Fruit fly (Drosophila melanogaster) whole organism, embryonic: ENCODE measurements around the gene mRpL28.

Experiments used
- Asciz ChIP-seq: fragments of 200-800 bp; sonication (Bioruptor generic); optimal IDR thresholded peaks from 2 replicates; lab custom pipeline; 2017; ENCODE audit warnings: missing biosample characterization, mild to moderate bottlenecking, missing genetic modification characterization, missing genetic modification reagents
- CG1024 ChIP-seq: fragments of 200-800 bp; sonication (Bioruptor generic); IDR thresholded peaks from 2 replicates; pipeline ENCODE4 v1.3.6; 2022; ENCODE audit warnings: missing biosample characterization, missing genetic modification characterization
- CG11560 ChIP-seq: fragments of 200-800 bp; sonication (Bioruptor generic); IDR thresholded peaks from 3 replicates; pipeline ENCODE4 v1.3.6; 2022; ENCODE audit warnings: missing biosample characterization, missing genetic modification characterization
- CG12236 ChIP-seq: fragments of 200-800 bp; sonication (Bioruptor generic); optimal IDR thresholded peaks from 2 replicates; lab custom pipeline; 2016; ENCODE audit warnings: missing biosample characterization, missing genetic modification characterization
- CG12744 ChIP-seq: fragments of 200-800 bp; sonication (Bioruptor generic); optimal IDR thresholded peaks from 2 replicates; lab custom pipeline; 2016; ENCODE audit warnings: missing biosample characterization, missing genetic modification characterization
- CG13123 ChIP-seq: fragments of 200-800 bp; sonication (Bioruptor generic); optimal IDR thresholded peaks from 2 replicates; lab custom pipeline; 2016; ENCODE audit warnings: missing biosample characterization, missing genetic modification characterization
- CG13287 ChIP-seq: fragments of 200-800 bp; sonication (Bioruptor generic); IDR thresholded peaks from 2 replicates; pipeline ENCODE4 v1.3.6; 2022; ENCODE audit warnings: missing biosample characterization, missing genetic modification characterization; ENCODE audit not compliant: partially characterized antibody
- CG13296 ChIP-seq: fragments of 200-800 bp; sonication (Bioruptor generic); optimal IDR thresholded peaks from 3 replicates; lab custom pipeline; 2018; ENCODE audit warnings: missing biosample characterization, mild to moderate bottlenecking, missing genetic modification characterization
- CG15479 ChIP-seq: fragments of 200-800 bp; sonication (Bioruptor generic); optimal IDR thresholded peaks from 3 replicates; lab custom pipeline; 2019; ENCODE audit warnings: missing biosample characterization, mild to moderate bottlenecking, missing genetic modification characterization, moderate library complexity
- CG16863 ChIP-seq: fragments of 200-800 bp; sonication (Bioruptor generic); optimal IDR thresholded peaks from 3 replicates; lab custom pipeline; 2016; ENCODE audit warnings: missing biosample characterization, missing genetic modification characterization
- CG17568 ChIP-seq: fragments of 200-800 bp; sonication (Bioruptor generic); optimal IDR thresholded peaks from 2 replicates; lab custom pipeline; 2018; ENCODE audit warnings: missing biosample characterization, mild to moderate bottlenecking, missing genetic modification characterization, moderate library complexity
- CG18619 ChIP-seq: fragments of 200-800 bp; sonication (Bioruptor generic); optimal IDR thresholded peaks from 3 replicates; lab custom pipeline; 2017; ENCODE audit warnings: missing biosample characterization, mild to moderate bottlenecking, missing genetic modification characterization
- CG30020 ChIP-seq: fragments of 200-800 bp; optimal IDR thresholded peaks from 2 replicates; lab custom pipeline; 2019; ENCODE audit warnings: missing biosample characterization, mild to moderate bottlenecking, missing genetic modification characterization, moderate library complexity
- CG31224 ChIP-seq: fragments of 200-800 bp; sonication (Bioruptor generic); IDR thresholded peaks from 2 replicates; pipeline ENCODE4 v1.3.6; 2022; ENCODE audit warnings: missing biosample characterization, missing genetic modification characterization
- CG4820 ChIP-seq: fragments of 200-800 bp; sonication (Bioruptor generic); optimal IDR thresholded peaks from 3 replicates; lab custom pipeline; 2016; ENCODE audit warnings: missing biosample characterization, missing genetic modification characterization
- CG5180 ChIP-seq: fragments of 200-800 bp; sonication (Bioruptor generic); optimal IDR thresholded peaks from 3 replicates; lab custom pipeline; 2017; ENCODE audit warnings: missing biosample characterization, missing genetic modification characterization, mild to moderate bottlenecking, moderate library complexity, missing genetic modification reagents
- CG7745 ChIP-seq: fragments of 200-800 bp; sonication (Bioruptor generic); optimal IDR thresholded peaks from 2 replicates; lab custom pipeline; 2018; ENCODE audit warnings: missing biosample characterization, mild to moderate bottlenecking, missing genetic modification characterization, moderate library complexity
- CG8290 ChIP-seq, 3 experiments: fragments of 200-800 bp; sonication (Bioruptor generic); optimal IDR thresholded peaks; 2 replicates each; lab custom pipeline; 2016 to 2019; ENCODE audit warnings: missing biosample characterization in 3 of 3, missing genetic modification characterization in 3 of 3, mild to moderate bottlenecking in 2 of 3, moderate library complexity in 1 of 3
- CG8924 ChIP-seq: fragments of 200-800 bp; optimal IDR thresholded peaks from 3 replicates; lab custom pipeline; 2019; ENCODE audit warnings: missing biosample characterization, mild to moderate bottlenecking, missing genetic modification characterization, moderate library complexity
- CG9437 ChIP-seq: fragments of 200-800 bp; sonication (Bioruptor generic); optimal IDR thresholded peaks from 2 replicates; lab custom pipeline; 2018; ENCODE audit warnings: missing biosample characterization, mild to moderate bottlenecking, missing genetic modification characterization
- Camta ChIP-seq: fragments of 200-800 bp; sonication (Bioruptor generic); optimal IDR thresholded peaks from 2 replicates; lab custom pipeline; 2016; ENCODE audit warnings: missing biosample characterization, missing genetic modification characterization
- CkIIα-i1 ChIP-seq: fragments of 200-800 bp; sonication (Bioruptor generic); IDR thresholded peaks from 2 replicates; pipeline ENCODE4 v1.3.6; 2022; ENCODE audit warnings: missing biosample characterization, missing genetic modification characterization
- Dbx ChIP-seq: fragments of 200-800 bp; sonication (Bioruptor generic); IDR thresholded peaks from 3 replicates; pipeline ENCODE4 v1.3.6; 2022; ENCODE audit warnings: missing biosample characterization, missing genetic modification characterization
- Drgx ChIP-seq: fragments of 200-800 bp; sonication (Bioruptor generic); IDR thresholded peaks from 2 replicates; pipeline ENCODE4 v1.3.6; 2022; ENCODE audit warnings: missing biosample characterization, missing genetic modification characterization
- E2f1 ChIP-seq: fragments of 200-800 bp; sonication (Bioruptor generic); IDR thresholded peaks from 2 replicates; pipeline ENCODE4 v1.3.6; 2022; ENCODE audit warnings: missing biosample characterization, missing genetic modification characterization
- Gug ChIP-seq: fragments of 200-800 bp; sonication (Bioruptor generic); IDR thresholded peaks from 4 replicates; pipeline ENCODE4 v1.3.6; 2022; ENCODE audit warnings: missing biosample characterization, missing genetic modification characterization
- H2.0 ChIP-seq: fragments of 200-800 bp; sonication (Bioruptor generic); IDR thresholded peaks from 2 replicates; pipeline ENCODE4 v1.3.6; 2022; ENCODE audit warnings: missing biosample characterization, missing genetic modification characterization
- Hey ChIP-seq: fragments of 200-800 bp; sonication (Bioruptor generic); optimal IDR thresholded peaks from 3 replicates; lab custom pipeline; 2018; ENCODE audit warnings: missing biosample characterization, mild to moderate bottlenecking, missing genetic modification characterization
- Hmr ChIP-seq: fragments of 200-800 bp; sonication (Bioruptor generic); optimal IDR thresholded peaks from 3 replicates; lab custom pipeline; 2017; ENCODE audit warnings: mild to moderate bottlenecking, missing biosample characterization, missing genetic modification reagents, missing genetic modification characterization
- Hsf ChIP-seq: fragments of 200-800 bp; sonication (Bioruptor generic); optimal IDR thresholded peaks from 3 replicates; lab custom pipeline; 2016; ENCODE audit warnings: missing biosample characterization, missing genetic modification characterization
- Jarid2 ChIP-seq: fragments of 200-800 bp; sonication (Bioruptor generic); optimal IDR thresholded peaks from 3 replicates; lab custom pipeline; 2017; ENCODE audit warnings: mild to moderate bottlenecking, missing biosample characterization, missing genetic modification reagents, missing genetic modification characterization
- MBD-R2 ChIP-seq: fragments of 200-800 bp; sonication (Bioruptor generic); IDR thresholded peaks from 2 replicates; pipeline ENCODE4 v1.3.6; 2022; ENCODE audit warnings: missing biosample characterization, missing genetic modification characterization
- Meics ChIP-seq: fragments of 200-800 bp; sonication (Bioruptor generic); optimal IDR thresholded peaks from 2 replicates; lab custom pipeline; 2017; ENCODE audit warnings: missing biosample characterization, mild to moderate bottlenecking, missing genetic modification characterization
- NfI ChIP-seq: fragments of 200-800 bp; sonication (Bioruptor generic); optimal IDR thresholded peaks from 3 replicates; lab custom pipeline; 2018; ENCODE audit warnings: missing biosample characterization, mild to moderate bottlenecking, missing genetic modification characterization, moderate library complexity
- Poxn ChIP-seq: fragments of 200-800 bp; sonication (Bioruptor generic); IDR thresholded peaks from 2 replicates; pipeline ENCODE4 v1.3.6; 2022; ENCODE audit warnings: missing biosample characterization, missing genetic modification characterization
- Ssrp ChIP-seq: fragments of 200-800 bp; sonication (Bioruptor generic); optimal IDR thresholded peaks from 2 replicates; lab custom pipeline; 2018; ENCODE audit warnings: missing biosample characterization, mild to moderate bottlenecking, missing genetic modification characterization, moderate library complexity
- ase ChIP-seq: fragments of 200-800 bp; sonication (Bioruptor generic); IDR thresholded peaks from 3 replicates; pipeline ENCODE4 v1.3.6; 2022; ENCODE audit warnings: missing biosample characterization, missing genetic modification characterization
- ato ChIP-seq: fragments of 200-800 bp; sonication (Bioruptor generic); IDR thresholded peaks from 2 replicates; pipeline ENCODE4 v1.3.6; 2022; ENCODE audit warnings: missing biosample characterization, missing genetic modification characterization; ENCODE audit not compliant: partially characterized antibody
- ci ChIP-seq: fragments of 200-800 bp; sonication (Bioruptor generic); IDR thresholded peaks from 3 replicates; pipeline ENCODE4 v1.3.6; 2022; ENCODE audit warnings: missing biosample characterization, missing genetic modification characterization
- gcm2 ChIP-seq: fragments of 200-800 bp; sonication (Bioruptor generic); optimal IDR thresholded peaks from 2 replicates; lab custom pipeline; 2016; ENCODE audit warnings: missing biosample characterization, missing genetic modification characterization
- ham ChIP-seq: fragments of 200-800 bp; sonication (Bioruptor generic); IDR thresholded peaks from 2 replicates; pipeline ENCODE4 v1.3.6; 2022; ENCODE audit warnings: missing biosample characterization, missing genetic modification characterization
- mld ChIP-seq: fragments of 200-800 bp; sonication (Bioruptor generic); IDR thresholded peaks from 3 replicates; pipeline ENCODE4 v1.3.6; 2022; ENCODE audit warnings: missing biosample characterization, missing genetic modification characterization; ENCODE audit not compliant: partially characterized antibody
- otp ChIP-seq: fragments of 200-800 bp; sonication (Bioruptor generic); IDR thresholded peaks from 3 replicates; pipeline ENCODE4, ENCODE4 v1.3.6; 2022; ENCODE audit warnings: missing biosample characterization, missing genetic modification characterization
- peb ChIP-seq: fragments of 200-800 bp; sonication (Bioruptor generic); IDR thresholded peaks from 2 replicates; pipeline ENCODE4 v1.3.6; 2022; ENCODE audit warnings: missing biosample characterization, missing genetic modification characterization
- pnt ChIP-seq: fragments of 200-800 bp; sonication (Bioruptor generic); optimal IDR thresholded peaks from 3 replicates; lab custom pipeline; 2016; ENCODE audit warnings: missing biosample characterization, missing genetic modification characterization
- rib ChIP-seq: fragments of 200-800 bp; sonication (Bioruptor generic); IDR thresholded peaks from 2 replicates; pipeline ENCODE4 v1.3.6; 2022; ENCODE audit warnings: missing biosample characterization, missing genetic modification characterization
- ro ChIP-seq: fragments of 200-800 bp; sonication (Bioruptor generic); IDR thresholded peaks from 2 replicates; pipeline ENCODE4 v1.3.6; 2022; ENCODE audit warnings: missing biosample characterization, missing genetic modification characterization
- scrt ChIP-seq: fragments of 200-800 bp; sonication (Bioruptor generic); optimal IDR thresholded peaks from 2 replicates; lab custom pipeline; 2018; ENCODE audit warnings: missing biosample characterization, mild to moderate bottlenecking, missing genetic modification characterization, moderate library complexity
- sna ChIP-seq: fragments of 200-800 bp; sonication (Bioruptor generic); IDR thresholded peaks from 2 replicates; pipeline ENCODE4 v1.3.6; 2022; ENCODE audit warnings: missing biosample characterization, missing genetic modification characterization; ENCODE audit not compliant: partially characterized antibody
- stwl ChIP-seq: fragments of 200-800 bp; sonication (Bioruptor generic); optimal IDR thresholded peaks from 3 replicates; lab custom pipeline; 2018; ENCODE audit warnings: missing biosample characterization, mild to moderate bottlenecking, missing genetic modification characterization, moderate library complexity
- zfh2 ChIP-seq: fragments of 200-800 bp; sonication (Bioruptor generic); optimal IDR thresholded peaks from 2 replicates; lab custom pipeline; 2016; ENCODE audit warnings: missing biosample characterization, missing genetic modification characterization

mRpL28 gene

DNA sequence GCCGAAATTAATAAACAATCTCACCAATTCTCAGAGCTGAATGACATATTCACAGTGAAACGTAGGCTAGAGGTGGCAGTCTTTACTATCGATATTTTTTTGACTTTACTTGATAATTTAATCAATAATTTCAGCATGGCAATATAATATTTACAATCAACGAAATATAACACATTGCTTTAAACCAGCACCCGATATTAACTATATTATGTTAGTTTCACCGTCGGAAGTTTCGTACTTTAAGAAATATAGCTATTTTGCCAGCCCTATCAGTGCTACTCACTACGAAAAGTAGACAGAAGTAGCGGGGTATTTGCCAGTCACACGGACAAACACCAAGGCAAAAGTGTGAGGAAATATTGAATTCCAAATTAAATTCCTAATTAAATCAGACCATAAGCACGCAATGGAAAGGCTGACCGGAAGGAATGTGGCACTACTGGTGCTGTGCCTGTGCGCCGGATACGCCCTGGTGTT, 37.0 kb downstream of the mRpL28 start, which contains the start of the genes CG31917, Tfb5 and SelT (continued):
- TF ChIP-seq Meics (no peak), CG9437 (GFP tag; lab: Kevin White, UChicago) (no peak), CG12744 (GFP tag; lab: Kevin White, UChicago) (peak; percentile 40), E2f1 (GFP tag; lab: Robert Waterston, UW) (no peak), CG13287 (peak; percentile 85), CG15479 (GFP tag; lab: Kevin White, UChicago) (no peak), otp (no peak), Jarid2 (no peak), sna (GFP tag; lab: Robert Waterston, UW) (peak; percentile 70), ato (GFP tag; lab: Robert Waterston, UW) (no peak), MBD-R2 (GFP tag; lab: Robert Waterston, UW) (peak; percentile 93), stwl (tag; lab: Kevin White, UChicago) (peak; percentile 49), Asciz (GFP tag; lab: Kevin White, UChicago) (no peak), NfI (peak; percentile 59), CG13296 (GFP tag; lab: Kevin White, UChicago) (no peak), ro (no peak), CG17568 (GFP tag; lab: Kevin White, UChicago) (no peak), Ssrp (tag; lab: Kevin White, UChicago) (peak; percentile 45), CG12236 (GFP tag; lab: Kevin White, UChicago) (no peak), CG11560 (tag; lab: Robert Waterston, UW) (no peak), Gug (GFP tag; lab: Robert Waterston, UW) (no peak), CG16863 (GFP tag; lab: Kevin White, UChicago) (peak; percentile 57), CG5180 (GFP tag; lab: Kevin White, UChicago) (no peak), zfh2 (peak; percentile 64), ci (GFP tag; lab: Robert Waterston, UW) (no peak), CG8924 (peak; percentile 62), gcm2 (no peak), mld (GFP tag; lab: Robert Waterston, UW) (no peak), H2.0 (no peak), CG31224 (GFP tag; lab: Robert Waterston, UW) (no peak), CG8290 (GFP tag; optimal IDR thresholded peaks at IDR 0.05; lab: Kevin White, UChicago) (peak; percentile 64), CG8290 (tag; optimal IDR thresholded peaks at IDR 0.05; lab: Kevin White, UChicago) (no peak), pnt (GFP tag; lab: Kevin White, UChicago) (no peak), ham (GFP tag; lab: Robert Waterston, UW) (no peak), ase (GFP tag; lab: Robert Waterston, UW) (no peak), Poxn (no peak), scrt (GFP tag; lab: Kevin White, UChicago) (no peak), Drgx (GFP tag; lab: Robert Waterston, UW) (no peak), Camta (GFP tag; lab: Kevin White, UChicago) (no peak), CkIIα-i1 (no peak), Hey (tag; lab: Kevin White, UChicago) (no peak), peb (no peak), CG4820 (peak; percentile 24), CG18619 (GFP tag; lab: Kevin White, UChicago) (no peak), CG7745 (tag; lab: Kevin White, UChicago) (no peak), rib (GFP tag; lab: Robert Waterston, UW) (no peak), CG13123 (no peak), Hsf (GFP tag; lab: Kevin White, UChicago) (peak; percentile 73), Hmr (peak; percentile 73), CG30020 (tag; lab: Kevin White, UChicago) (no peak), CG1024 (peak; percentile 34; the same call in 1 of the 2 replicates), Dbx (GFP tag; lab: Robert Waterston, UW) (0 out of 3 replicates have a peak, but pooled peaks have one; percentile 11)
